Worm (Caenorhabditis elegans): ENCODE measurements around the gene W04G3.12.
A peak's percentile ranks its signal among the peaks of the same experiment; 100 is the strongest.

- TF ChIP-seq lin-13 (tag; optimal IDR thresholded peaks at IDR 0.05) (no peak), blmp-1 (tag; optimal IDR thresholded peaks at IDR 0.05) (peak; percentile 4), snpc-4 (tag; optimal IDR thresholded peaks at IDR 0.05) (no peak), zip-8 (tag; optimal IDR thresholded peaks at IDR 0.05) (no peak), sptf-1 (tag; optimal IDR thresholded peaks at IDR 0.05) (no peak), unc-120 (tag; optimal IDR thresholded peaks at IDR 0.05; ENCODE audit: poor library complexity, severe bottlenecking) (no peak)
Observed at ce11 chrX:11061904-11062303, 14.7 kb downstream of the W04G3.12 start, which contains the start of gene lpr-5.

All from whole organism, mixed stage, embryonic.